Worm (Caenorhabditis elegans): Measurements from ENCODE around the gene cfp-1.

The cfp-1 gene

ce11 chrIV:14071466-14071865, 5.8 kb upstream of the cfp-1 start, which contains the start of gene ccar-1:
Gene ccar-1 (plus strand): TSS chrIV:14071548.
- no peak for TF ChIP-seq lsy-2 (tag; optimal IDR thresholded peaks at IDR 0.05)
- no peak for TF ChIP-seq aly-2 (tag; optimal IDR thresholded peaks at IDR 0.05)
- no peak for TF ChIP-seq elt-3 (tag; optimal IDR thresholded peaks at IDR 0.05)
- TF ChIP-seq nhr-6 (tag; optimal IDR thresholded peaks at IDR 0.05), result no peak
- no peak for TF ChIP-seq blmp-1 (tag; optimal IDR thresholded peaks at IDR 0.05; ENCODE audit: insufficient read depth)
- no peak for TF ChIP-seq lin-39 (tag; optimal IDR thresholded peaks at IDR 0.05)
- TF ChIP-seq nhr-23 (tag; optimal IDR thresholded peaks at IDR 0.05), result no peak
- TF ChIP-seq nhr-237 (tag; optimal IDR thresholded peaks at IDR 0.05), result no peak
- TF ChIP-seq nhr-25 (tag; optimal IDR thresholded peaks at IDR 0.05), result no peak
- TF ChIP-seq mbf-1 (tag; optimal IDR thresholded peaks at IDR 0.05), result no peak
- TF ChIP-seq R02D3.7 (tag; optimal IDR thresholded peaks at IDR 0.05), result no peak

ce11 chrIV:14072011-14072649, 5.1 kb upstream of the cfp-1 start:
- TF ChIP-seq elt-3 (tag; optimal IDR thresholded peaks at IDR 0.05) (no peak), egl-27 (tag; optimal IDR thresholded peaks at IDR 0.05) (no peak), ztf-1 (GFP tag; conservative IDR thresholded peaks at IDR 0.05) (0 out of 2 replicates have a peak, but pooled peaks have one; percentile 40), lsy-2 (tag; optimal IDR thresholded peaks at IDR 0.05) (peak in 1 of 2 experiments; percentile 16)

ce11 chrIV:14074456-14074855, 2.8 kb upstream of the cfp-1 start:
- TF ChIP-seq lin-11 (tag; optimal IDR thresholded peaks at IDR 0.05) (no peak), elt-1 (tag; optimal IDR thresholded peaks at IDR 0.05) (no peak), blmp-1 (tag; optimal IDR thresholded peaks at IDR 0.05; ENCODE audit: insufficient read depth) (no peak), alr-1 (tag; optimal IDR thresholded peaks at IDR 0.05) (no peak), lin-39 (tag; optimal IDR thresholded peaks at IDR 0.05) (no peak)

- TF ChIP-seq ZK546.5 (tag; optimal IDR thresholded peaks at IDR 0.05) (no peak), crh-2 (tag; optimal IDR thresholded peaks at IDR 0.05) (peak; percentile 38), unc-55 (GFP tag; optimal IDR thresholded peaks at IDR 0.05) (peak; percentile 15), nhr-129 (tag; optimal IDR thresholded peaks at IDR 0.05) (peak; percentile 8)
Measured at ce11 chrIV:14082956-14083355, 5.7 kb downstream of the cfp-1 start.

ce11 chrIV:14083505-14083904, 6.3 kb downstream of the cfp-1 start, which contains the start of gene F52B11.2:
Gene F52B11.2 (plus strand): TSS chrIV:14083568.
- TF ChIP-seq mdl-1 (tag; optimal IDR thresholded peaks at IDR 0.05), result no peak
- TF ChIP-seq unc-55 (GFP tag; optimal IDR thresholded peaks at IDR 0.05), result no peak

- peak; percentile 6 for TF ChIP-seq nhr-21 (tag; optimal IDR thresholded peaks at IDR 0.05)
- no peak for TF ChIP-seq ZK546.5 (tag; optimal IDR thresholded peaks at IDR 0.05)
- no peak for TF ChIP-seq ceh-82 (tag; optimal IDR thresholded peaks at IDR 0.05)
- peak; percentile 11 for TF ChIP-seq nhr-129 (tag; optimal IDR thresholded peaks at IDR 0.05)
Measured at ce11 chrIV:14086395-14086794, 9.2 kb downstream of the cfp-1 start.

ce11 chrIV:14089749-14090148, 12.5 kb downstream of the cfp-1 start:
- TF ChIP-seq nhr-129 (tag; optimal IDR thresholded peaks at IDR 0.05) (peak; percentile 31), nhr-21 (tag; optimal IDR thresholded peaks at IDR 0.05) (peak; percentile 64), mdl-1 (tag; optimal IDR thresholded peaks at IDR 0.05) (no peak), blmp-1 (tag; optimal IDR thresholded peaks at IDR 0.05; ENCODE audit: insufficient read depth) (peak; percentile 93), ztf-4 (tag; optimal IDR thresholded peaks at IDR 0.05) (no peak), sma-9 (GFP tag; optimal IDR thresholded peaks at IDR 0.05) (peak; percentile 2), sma-9 (tag; optimal IDR thresholded peaks at IDR 0.05) (no peak), nhr-25 (tag; optimal IDR thresholded peaks at IDR 0.05) (peak; percentile 27)

- TF ChIP-seq aly-2 (tag; optimal IDR thresholded peaks at IDR 0.05), result no peak
- no peak for TF ChIP-seq ZK546.5 (tag; optimal IDR thresholded peaks at IDR 0.05)
- TF ChIP-seq ztf-1 (GFP tag; conservative IDR thresholded peaks at IDR 0.05), result no peak
- TF ChIP-seq nhr-237 (tag; optimal IDR thresholded peaks at IDR 0.05), result no peak
- no peak for TF ChIP-seq dmd-4 (tag; optimal IDR thresholded peaks at IDR 0.05)
- no peak for TF ChIP-seq nhr-25 (tag; optimal IDR thresholded peaks at IDR 0.05)
- no peak for TF ChIP-seq lin-13 (GFP tag; optimal IDR thresholded peaks at IDR 0.05)
- no peak for TF ChIP-seq sma-9 (GFP tag; optimal IDR thresholded peaks at IDR 0.05)
- TF ChIP-seq sma-9 (tag; optimal IDR thresholded peaks at IDR 0.05), result no peak
- no peak for TF ChIP-seq blmp-1 (tag; optimal IDR thresholded peaks at IDR 0.05; ENCODE audit: insufficient read depth)
- TF ChIP-seq ztf-11 (tag; optimal IDR thresholded peaks at IDR 0.05), result no peak
- no peak for TF ChIP-seq nhr-10 (tag; optimal IDR thresholded peaks at IDR 0.05)
- TF ChIP-seq nhr-12 (tag; optimal IDR thresholded peaks at IDR 0.05), result no peak
- TF ChIP-seq mbf-1 (tag; optimal IDR thresholded peaks at IDR 0.05), result no peak
- no peak for TF ChIP-seq nhr-23 (tag; optimal IDR thresholded peaks at IDR 0.05)
Measured at ce11 chrIV:14091242-14091641, 14.0 kb downstream of the cfp-1 start, which contains the start of gene noah-2. Gene noah-2 (plus strand): TSS chrIV:14091254.

Measured in whole organism, L2 larva.